Fruit fly (Drosophila melanogaster) whole organism, embryonic: ENCODE results near the gene defl.

Experiments used
- CG11398 ChIP-seq: fragments of 200-800 bp; sonication (Bioruptor generic); optimal IDR thresholded peaks from 2 replicates; lab custom pipeline; 2016; ENCODE audit warnings: missing biosample characterization, missing genetic modification characterization
- CG3065 ChIP-seq: fragments of 200-800 bp; sonication (Bioruptor generic); optimal IDR thresholded peaks from 2 replicates; lab custom pipeline; 2016; ENCODE audit warnings: missing biosample characterization, missing genetic modification characterization
- CG4820 ChIP-seq: fragments of 200-800 bp; sonication (Bioruptor generic); optimal IDR thresholded peaks from 3 replicates; lab custom pipeline; 2016; ENCODE audit warnings: missing biosample characterization, missing genetic modification characterization
- CG7963 ChIP-seq: fragments of 200-800 bp; sonication (Bioruptor generic); IDR thresholded peaks from 3 replicates; pipeline ENCODE4 v1.3.6; 2022; ENCODE audit warnings: missing biosample characterization, missing genetic modification characterization; ENCODE audit not compliant: partially characterized antibody
- Dref ChIP-seq: fragments of 200-800 bp; sonication (Bioruptor generic); IDR thresholded peaks from 2 replicates; pipeline ENCODE4 v1.3.6; 2022; ENCODE audit warnings: missing biosample characterization, missing genetic modification characterization
- Hr39 ChIP-seq: fragments of >200 bp; optimal IDR thresholded peaks from 2 replicates; lab custom pipeline; 2017
- Mad ChIP-seq: fragments of 200-800 bp; sonication (Bioruptor generic); optimal IDR thresholded peaks from 2 replicates; lab custom pipeline; 2016; ENCODE audit warnings: missing biosample characterization, missing genetic modification characterization
- Mrtf ChIP-seq: fragments of 200-800 bp; sonication (Bioruptor generic); IDR thresholded peaks from 3 replicates; pipeline ENCODE4 v1.3.6; 2022; ENCODE audit warnings: missing biosample characterization, missing genetic modification characterization
- PHDP ChIP-seq: fragments of 200-800 bp; sonication (Bioruptor generic); optimal IDR thresholded peaks from 3 replicates; lab custom pipeline; 2018; ENCODE audit warnings: missing biosample characterization, mild to moderate bottlenecking, missing genetic modification characterization, moderate library complexity
- nerfin-1 ChIP-seq: fragments of 200-800 bp; sonication (Bioruptor generic); optimal IDR thresholded peaks from 3 replicates; lab custom pipeline; 2019; ENCODE audit warnings: missing biosample characterization, mild to moderate bottlenecking, missing genetic modification characterization, moderate library complexity
- repo ChIP-seq: fragments of 200-800 bp; sonication (Bioruptor generic); optimal IDR thresholded peaks from 2 replicates; lab custom pipeline; 2016; ENCODE audit warnings: missing biosample characterization, missing genetic modification characterization
- stc ChIP-seq: fragments of 200-800 bp; sonication (Bioruptor generic); IDR thresholded peaks from 2 replicates; pipeline ENCODE4 v1.3.6; 2022; ENCODE audit warnings: missing biosample characterization, missing genetic modification characterization
- tgo ChIP-seq: fragments of 200-800 bp; sonication (Bioruptor generic); IDR thresholded peaks from 3 replicates; pipeline ENCODE4 v1.3.6; 2022; ENCODE audit warnings: missing biosample characterization, missing genetic modification characterization
- tll ChIP-seq, 2 experiments: fragments of 200-800 bp in 1 of 2; fragments of >200 bp in 1 of 2; sonication (Bioruptor generic) in 1 of 2; optimal IDR thresholded peaks; 2 replicates each; lab custom pipeline; 2017 to 2019; ENCODE audit warnings: missing biosample characterization in 2 of 2, missing genetic modification characterization in 2 of 2, mild to moderate bottlenecking in 1 of 2, moderate library complexity in 1 of 2

- TF ChIP-seq CG4820 (GFP tag; lab: Kevin White, UChicago) = no peak
- no peak for TF ChIP-seq Hr39
- TF ChIP-seq CG3065 (GFP tag; lab: Kevin White, UChicago) = no peak
- TF ChIP-seq PHDP (tag; lab: Kevin White, UChicago) = no peak
- TF ChIP-seq repo (GFP tag; lab: Kevin White, UChicago) = no peak
- TF ChIP-seq CG11398 (GFP tag; lab: Kevin White, UChicago) = no peak
- TF ChIP-seq tgo (GFP tag; lab: Robert Waterston, UW) = no peak
- TF ChIP-seq Dref (GFP tag; lab: Robert Waterston, UW) = peak; percentile 73
- TF ChIP-seq Mad = no peak
- TF ChIP-seq stc (GFP tag; lab: Robert Waterston, UW) = no peak
- TF ChIP-seq nerfin-1 (tag; lab: Kevin White, UChicago) = no peak
- TF ChIP-seq Mrtf (GFP tag; lab: Robert Waterston, UW) = no peak
- TF ChIP-seq CG7963 (GFP tag; lab: Robert Waterston, UW) = peak; percentile 59; the same call in 2 of the 3 replicates
- no peak for TF ChIP-seq tll (GFP tag; optimal IDR thresholded peaks at IDR 0.05; lab: Kevin White, UChicago)
These were observed 3.5 kb downstream of the defl start, which contains the start of gene Naa60 for dm6 chr3L:9726707-9727106.
